Worm (Caenorhabditis elegans): ENCODE measurements around the gene str-1.

DNA sequence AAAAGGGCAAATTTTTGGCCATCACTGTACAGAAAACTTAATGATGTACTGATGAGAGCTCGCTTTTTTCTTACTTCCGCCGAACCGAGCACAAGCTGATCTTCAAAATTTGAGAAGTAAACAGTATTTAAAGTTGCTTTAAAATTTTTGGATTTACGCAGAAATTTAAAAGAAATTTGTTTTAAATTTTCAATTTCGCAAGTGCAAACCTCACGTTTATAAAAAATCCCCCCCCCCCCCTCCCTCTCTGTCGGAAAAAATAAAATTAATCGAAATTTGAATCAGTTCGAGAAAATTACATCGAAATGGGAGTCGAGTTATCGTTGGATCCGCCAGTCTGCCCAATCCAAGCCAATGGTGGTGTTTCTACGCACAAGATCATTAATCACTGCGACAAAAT, 20.2 kb upstream of the str-1 start, which contains the start of gene C34D4.3:
- TF ChIP-seq flt-1 (GFP tag; IDR thresholded peaks at IDR 0.05) (no peak), klf-2 (GFP tag; conservative IDR thresholded peaks at IDR 0.05) (no peak), ztf-23 (GFP tag; IDR thresholded peaks at IDR 0.05) (no peak)
